Fruit fly (Drosophila melanogaster): Measurements from ENCODE around the gene CG11839.

dm6 chr3R:25097486-25097885 lies 27.8 kb downstream of the CG11839 start, which contains the start of the genes CG33095 and CG33096:
- TF ChIP-seq CG8632 (GFP tag; optimal IDR thresholded peaks at IDR 0.05) (no peak), Sox102F (GFP tag; optimal IDR thresholded peaks at IDR 0.05) (no peak), dac (GFP tag; optimal IDR thresholded peaks at IDR 0.05) (no peak), CG1621 (tag; optimal IDR thresholded peaks at IDR 0.05) (no peak), CG7368 (GFP tag; optimal IDR thresholded peaks at IDR 0.05) (no peak), CG6792 (GFP tag; optimal IDR thresholded peaks at IDR 0.05) (no peak), CG16779 (tag; optimal IDR thresholded peaks at IDR 0.05) (no peak), dsx (GFP tag; optimal IDR thresholded peaks at IDR 0.05; ENCODE audit: poor library complexity, severe bottlenecking) (no peak), salr (GFP tag; optimal IDR thresholded peaks at IDR 0.05) (no peak), Gug (GFP tag; IDR thresholded peaks at IDR 0.05) (no peak), CG3032 (tag; optimal IDR thresholded peaks at IDR 0.05) (no peak), fd59A (GFP tag; optimal IDR thresholded peaks at IDR 0.05) (no peak)

Measured in whole organism, prepupa.